Worm (Caenorhabditis elegans) whole organism, mixed stage, embryonic: ENCODE results near the gene srw-120.

ENCODE experiments used
- M03D4.4 ChIP-seq: sonication (generic microtip); optimal IDR thresholded peaks from 2 replicates; lab custom pipeline; 2017; ENCODE audit warnings: mild to moderate bottlenecking, missing genetic modification characterization, missing compliant biosample characterization
- bed-3 ChIP-seq: fragments of 200-800 bp; sonication (Bioruptor generic); optimal IDR thresholded peaks from 3 replicates; lab custom pipeline; 2018; ENCODE audit warnings: mild to moderate bottlenecking, missing genetic modification characterization, moderate library complexity, missing compliant biosample characterization
- blmp-1 ChIP-seq: fragments of 150-350 bp; optimal IDR thresholded peaks from 2 replicates; lab custom pipeline; 2014; ENCODE audit warnings: missing biosample characterization, missing genetic modification characterization
- ceh-39 ChIP-seq: fragments of 150-350 bp; optimal IDR thresholded peaks from 2 replicates; lab custom pipeline; 2014; ENCODE audit warnings: missing biosample characterization, missing genetic modification characterization
- ceh-83 ChIP-seq: fragments of 200-800 bp; sonication (Bioruptor generic); optimal IDR thresholded peaks from 2 replicates; lab custom pipeline; 2018; ENCODE audit warnings: mild to moderate bottlenecking, missing genetic modification characterization, missing compliant biosample characterization
- ces-1 ChIP-seq: fragments of 150-350 bp; optimal IDR thresholded peaks from 2 replicates; lab custom pipeline; 2014; ENCODE audit warnings: missing biosample characterization, missing genetic modification reagents, missing genetic modification characterization
- drap-1 ChIP-seq: fragments of 200-800 bp; sonication (Bioruptor generic); optimal IDR thresholded peaks from 3 replicates; lab custom pipeline; 2018; ENCODE audit warnings: mild to moderate bottlenecking, missing genetic modification characterization, missing compliant biosample characterization
- elt-1 ChIP-seq: sonication (generic microtip); optimal IDR thresholded peaks from 2 replicates; lab custom pipeline; 2017; ENCODE audit warnings: missing genetic modification characterization, mild to moderate bottlenecking, missing compliant biosample characterization, antibody characterized with exemption, moderate library complexity, borderline replicate concordance; ENCODE audit not compliant: insufficient read depth
- elt-3 ChIP-seq: fragments of 150-350 bp; optimal IDR thresholded peaks from 2 replicates; lab custom pipeline; 2014; ENCODE audit warnings: missing biosample characterization, missing genetic modification characterization
- flh-1 ChIP-seq: fragments of 200-800 bp; sonication (Bioruptor generic); optimal IDR thresholded peaks from 2 replicates; lab custom pipeline; 2018; ENCODE audit warnings: mild to moderate bottlenecking, missing genetic modification characterization, moderate library complexity, missing compliant biosample characterization
- ham-2 ChIP-seq: fragments of 200-800 bp; sonication (Bioruptor generic); optimal IDR thresholded peaks from 2 replicates; lab custom pipeline; 2018; ENCODE audit warnings: mild to moderate bottlenecking, missing genetic modification characterization, missing compliant biosample characterization
- hlh-1 ChIP-seq: fragments of 150-350 bp; optimal IDR thresholded peaks from 2 replicates; lab custom pipeline; 2014; ENCODE audit warnings: missing biosample characterization, missing genetic modification reagents, missing genetic modification characterization
- lin-32 ChIP-seq: fragments of 200-800 bp; sonication (Bioruptor generic); optimal IDR thresholded peaks from 2 replicates; lab custom pipeline; 2018; ENCODE audit warnings: mild to moderate bottlenecking, missing genetic modification characterization, missing compliant biosample characterization
- lsy-2 ChIP-seq: fragments of 150-350 bp; optimal IDR thresholded peaks from 2 replicates; lab custom pipeline; 2014; ENCODE audit warnings: missing biosample characterization, missing genetic modification characterization
- mab-5 ChIP-seq: fragments of 150-350 bp; optimal IDR thresholded peaks from 2 replicates; lab custom pipeline; 2014; ENCODE audit warnings: missing biosample characterization, missing genetic modification characterization
- mep-1 ChIP-seq: fragments of 150-350 bp; optimal IDR thresholded peaks from 2 replicates; lab custom pipeline; 2017; ENCODE audit warnings: missing biosample characterization, missing genetic modification reagents, missing genetic modification characterization, inconsistent platforms
- mls-2 ChIP-seq: sonication (generic microtip); optimal IDR thresholded peaks from 2 replicates; lab custom pipeline; 2016; ENCODE audit warnings: mild to moderate bottlenecking, missing genetic modification characterization, moderate library complexity, missing compliant biosample characterization
- nhr-2 ChIP-seq: fragments of 150-350 bp; optimal IDR thresholded peaks from 2 replicates; lab custom pipeline; 2014; ENCODE audit warnings: missing biosample characterization, missing genetic modification characterization
- nhr-237 ChIP-seq: fragments of 150-350 bp; optimal IDR thresholded peaks from 2 replicates; lab custom pipeline; 2014; ENCODE audit warnings: missing biosample characterization, missing genetic modification characterization
- nhr-76 ChIP-seq: sonication (generic microtip); optimal IDR thresholded peaks from 2 replicates; lab custom pipeline; 2017; ENCODE audit warnings: missing biosample characterization, missing genetic modification characterization
- pha-4 ChIP-seq: fragments of 150-350 bp; optimal IDR thresholded peaks from 2 replicates; lab custom pipeline; 2018; ENCODE audit warnings: missing biosample characterization, missing genetic modification reagents, missing genetic modification characterization
- snpc-4 ChIP-seq: fragments of 150-350 bp; optimal IDR thresholded peaks from 2 replicates; lab custom pipeline; 2014; ENCODE audit warnings: missing biosample characterization, missing genetic modification characterization
- sptf-1 ChIP-seq: sonication (generic microtip); optimal IDR thresholded peaks from 2 replicates; lab custom pipeline; 2017; ENCODE audit warnings: mild to moderate bottlenecking, missing genetic modification characterization, moderate library complexity, missing compliant biosample characterization
- tbx-8 ChIP-seq: fragments of 200-800 bp; sonication (Bioruptor generic); optimal IDR thresholded peaks from 2 replicates; lab custom pipeline; 2018; ENCODE audit warnings: mild to moderate bottlenecking, missing genetic modification characterization, moderate library complexity, missing compliant biosample characterization
- unc-120 ChIP-seq: sonication (generic microtip); optimal IDR thresholded peaks from 2 replicates; lab custom pipeline; 2017; ENCODE audit warnings: missing genetic modification characterization, missing compliant biosample characterization; ENCODE audit not compliant: poor library complexity, severe bottlenecking
- unc-39 ChIP-seq: fragments of 150-350 bp; optimal IDR thresholded peaks from 2 replicates; lab custom pipeline; 2014; ENCODE audit warnings: missing biosample characterization, missing genetic modification characterization
- unc-62 ChIP-seq: fragments of 150-350 bp; optimal IDR thresholded peaks from 2 replicates; lab custom pipeline; 2014; ENCODE audit warnings: missing biosample characterization, missing genetic modification reagents, missing genetic modification characterization
- zip-8 ChIP-seq: fragments of 150-350 bp; optimal IDR thresholded peaks from 2 replicates; lab custom pipeline; 2014; ENCODE audit warnings: missing biosample characterization, missing genetic modification characterization
- ztf-11 ChIP-seq: fragments of 150-350 bp; optimal IDR thresholded peaks from 2 replicates; lab custom pipeline; 2014; ENCODE audit warnings: missing biosample characterization, missing genetic modification characterization

The srw-120 gene

DNA sequence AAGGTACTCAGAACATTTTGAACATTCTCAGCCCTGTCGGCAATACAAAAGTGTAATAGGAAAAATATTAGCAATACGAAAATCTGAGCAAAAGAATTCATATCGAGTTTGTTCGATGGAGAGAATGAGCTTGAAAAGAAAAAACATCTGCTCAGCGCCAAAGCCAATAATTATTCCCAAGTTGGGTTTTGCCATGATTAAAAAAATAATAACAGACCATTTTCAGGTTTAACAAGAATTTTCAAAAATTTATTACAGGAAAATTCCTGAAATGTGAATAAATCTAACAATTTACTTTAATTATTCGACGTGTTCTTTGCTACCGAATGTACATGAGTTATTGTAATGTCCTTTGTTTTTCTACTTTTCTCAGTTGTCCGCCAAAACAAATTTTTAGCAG is 36.3 kb upstream of the srw-120 start, which contains the start of gene irld-38:
Gene irld-38, minus strand, starts transcription at position 101 of the 400 bp plus-strand sequence.
- TF ChIP-seq elt-1 (tag; lab: Kevin White, UChicago) (no peak), mab-5 (tag; lab: Kevin White, UChicago) (no peak), flh-1 (GFP tag; lab: Kevin White, UChicago) (no peak), unc-120 (tag; lab: Kevin White, UChicago) (no peak), ztf-11 (tag; lab: Kevin White, UChicago) (no peak), ces-1 (GFP tag; lab: Kevin White, UChicago) (no peak), mls-2 (no peak), nhr-2 (no peak), drap-1 (no peak), pha-4 (tag; lab: Kevin White, UChicago) (no peak), M03D4.4 (tag; lab: Kevin White, UChicago) (no peak), ham-2 (GFP tag; lab: Kevin White, UChicago) (no peak), snpc-4 (tag; lab: Kevin White, UChicago) (no peak), sptf-1 (tag; lab: Kevin White, UChicago) (no peak), mep-1 (tag; lab: Kevin White, UChicago) (no peak)
- TF ChIP-seq, all 35 proteins: peak for 0

DNA sequence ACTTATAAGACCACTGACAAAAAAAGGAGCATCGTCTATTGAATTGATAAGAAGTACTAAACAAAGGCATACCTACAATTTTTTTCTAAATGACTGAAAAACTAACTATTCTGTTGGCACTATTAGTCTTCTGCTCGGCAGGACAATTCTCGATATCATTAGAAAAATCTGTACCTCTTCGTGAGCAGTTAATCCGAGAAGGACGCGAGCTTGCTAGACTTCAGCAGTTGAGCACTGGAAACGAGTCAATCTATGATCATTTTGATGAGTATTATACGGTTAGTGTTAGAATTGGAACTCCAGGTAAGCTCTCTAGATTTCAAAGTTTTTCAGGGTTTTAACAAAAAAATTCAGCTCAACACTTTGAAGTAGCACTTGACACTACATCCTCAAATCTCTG is 32.2 kb upstream of the srw-120 start, which contains the start of gene asp-7:
Gene asp-7, plus strand, starts transcription at position 81 of the 400 bp plus-strand sequence.
- no peak for TF ChIP-seq mab-5 (tag; lab: Kevin White, UChicago)
- no peak for TF ChIP-seq pha-4 (tag; lab: Kevin White, UChicago)
- no peak for TF ChIP-seq unc-120 (tag; lab: Kevin White, UChicago)
- TF ChIP-seq elt-3 (tag; lab: Kevin White, UChicago) = no peak
- no peak for TF ChIP-seq ham-2 (GFP tag; lab: Kevin White, UChicago)
- no peak for TF ChIP-seq drap-1
- TF ChIP-seq zip-8 (tag; lab: Kevin White, UChicago) = no peak
- no peak for TF ChIP-seq tbx-8 (GFP tag; lab: Kevin White, UChicago)
- no peak for TF ChIP-seq blmp-1 (tag; lab: Kevin White, UChicago)
- no peak for TF ChIP-seq flh-1 (GFP tag; lab: Kevin White, UChicago)
- no peak for TF ChIP-seq ztf-11 (tag; lab: Kevin White, UChicago)
- no peak for TF ChIP-seq lin-32
- no peak for TF ChIP-seq hlh-1 (tag; lab: Kevin White, UChicago)
- TF ChIP-seq M03D4.4 (tag; lab: Kevin White, UChicago) = no peak
- TF ChIP-seq unc-62 (GFP tag; lab: Kevin White, UChicago) = no peak
- TF ChIP-seq mep-1 (tag; lab: Kevin White, UChicago) = no peak

DNA sequence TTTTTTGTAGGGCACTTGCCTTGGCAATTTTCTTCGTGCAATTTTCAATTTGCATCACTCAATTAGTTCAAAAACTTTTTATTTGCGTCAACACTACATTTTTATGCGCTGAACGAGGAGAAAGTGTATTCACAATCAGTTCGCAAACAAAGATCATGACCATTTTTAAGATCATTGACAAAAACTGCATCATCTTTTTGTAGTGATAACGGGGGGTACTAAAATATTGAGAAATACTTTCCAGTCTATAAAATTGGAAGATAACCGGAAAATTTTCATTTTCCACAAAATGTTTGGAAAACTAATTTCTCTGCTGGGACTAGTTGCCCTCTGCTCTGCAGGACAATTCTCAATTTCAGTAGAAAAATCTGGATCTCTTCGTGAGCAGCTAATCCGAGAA is 28.3 kb upstream of the srw-120 start, which contains the start of gene asp-8:
Gene asp-8, plus strand, starts transcription at position 276 of the 400 bp plus-strand sequence.
- TF ChIP-seq nhr-76 (tag; lab: Kevin White, UChicago) (no peak), lsy-2 (tag; lab: Kevin White, UChicago) (no peak), mep-1 (tag; lab: Kevin White, UChicago) (no peak), drap-1 (no peak), hlh-1 (tag; lab: Kevin White, UChicago) (no peak), bed-3 (no peak), pha-4 (tag; lab: Kevin White, UChicago) (no peak), elt-1 (tag; lab: Kevin White, UChicago) (no peak), unc-62 (GFP tag; lab: Kevin White, UChicago) (no peak), unc-120 (tag; lab: Kevin White, UChicago) (no peak), zip-8 (tag; lab: Kevin White, UChicago) (no peak), M03D4.4 (tag; lab: Kevin White, UChicago) (no peak), unc-39 (tag; lab: Kevin White, UChicago) (no peak)

DNA sequence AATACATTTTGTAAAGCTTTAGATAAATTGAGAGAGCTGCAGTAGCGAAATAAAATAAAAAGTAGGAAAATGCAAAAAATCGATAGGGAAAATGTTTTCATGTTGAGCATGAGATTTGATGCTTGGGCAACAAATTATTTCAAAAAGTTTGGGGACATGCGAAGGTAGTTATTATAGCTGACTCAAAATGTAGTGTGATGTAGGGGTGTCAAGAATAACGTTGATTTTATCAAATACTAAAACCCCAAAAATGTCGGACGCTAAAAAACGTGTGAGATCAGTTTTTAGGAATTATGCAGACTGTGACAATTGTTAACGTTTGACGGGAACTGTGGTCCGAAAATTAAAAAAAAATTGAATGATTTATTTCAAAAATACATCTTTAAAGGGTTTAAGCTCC is 25.3 kb upstream of the srw-120 start, which contains the start of gene irld-12:
Gene irld-12, minus strand, starts transcription at position 101 of the 400 bp plus-strand sequence.
- TF ChIP-seq nhr-237 (no peak), ceh-39 (tag; lab: Kevin White, UChicago) (no peak), bed-3 (no peak), mls-2 (no peak), ceh-83 (GFP tag; lab: Kevin White, UChicago) (no peak), ces-1 (GFP tag; lab: Kevin White, UChicago) (no peak)
- TF ChIP-seq, all 35 proteins: peak for 0

DNA sequence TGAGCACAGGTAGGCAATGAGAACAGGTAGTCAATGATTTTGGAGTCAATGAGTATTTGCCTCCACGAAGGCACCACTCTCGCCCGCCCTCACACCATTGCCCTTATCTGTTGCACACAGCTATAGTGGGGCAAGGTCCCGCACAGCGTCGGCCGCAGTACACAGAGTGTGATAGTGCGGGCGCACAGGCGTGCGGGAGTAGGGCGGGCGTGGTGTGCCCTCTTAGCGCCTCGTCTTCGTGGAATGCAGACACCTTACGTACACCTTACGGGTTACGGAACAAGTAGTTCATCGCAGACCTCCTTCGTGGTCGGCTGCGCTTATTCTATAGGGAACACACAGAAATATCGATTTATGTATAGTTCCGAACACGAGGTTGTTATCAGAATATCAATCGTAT is 21.9 kb upstream of the srw-120 start:
- no peak for TF ChIP-seq M03D4.4 (tag; lab: Kevin White, UChicago)
- no peak for TF ChIP-seq mls-2
